Worm (Caenorhabditis elegans) whole organism, early embryonic: Measurements from ENCODE around the gene srj-26.
"Not testable (repeated sequence)": the region's sequence is repeated elsewhere in the genome, so short reads cannot be mapped to it uniquely, and the experiment has no call there.

ENCODE experiments used
- B0310.2 ChIP-seq: sonication (generic microtip); optimal IDR thresholded peaks from 2 replicates; lab custom pipeline; 2016; ENCODE audit warnings: mild to moderate bottlenecking, missing genetic modification characterization, missing compliant biosample characterization
- F13C5.2 ChIP-seq: sonication (generic microtip); optimal IDR thresholded peaks from 2 replicates; lab custom pipeline; 2017; ENCODE audit warnings: mild to moderate bottlenecking, missing genetic modification characterization, inconsistent platforms, missing compliant biosample characterization
- aly-1 ChIP-seq: sonication (generic microtip); optimal IDR thresholded peaks from 2 replicates; lab custom pipeline; 2016; ENCODE audit warnings: missing genetic modification characterization, missing compliant biosample characterization
- ama-1 ChIP-seq: fragments of 150-350 bp; optimal IDR thresholded peaks from 2 replicates; lab custom pipeline; 2014
- ceh-13 ChIP-seq: fragments of 200-800 bp; sonication (Bioruptor generic); optimal IDR thresholded peaks from 2 replicates; lab custom pipeline; 2018; ENCODE audit warnings: mild to moderate bottlenecking, missing genetic modification characterization, missing compliant biosample characterization
- ceh-36 ChIP-seq: sonication (generic microtip); optimal IDR thresholded peaks from 2 replicates; lab custom pipeline; 2016; ENCODE audit warnings: missing genetic modification characterization, inconsistent platforms, missing compliant biosample characterization
- ets-7 ChIP-seq: sonication (generic microtip); optimal IDR thresholded peaks from 2 replicates; lab custom pipeline; 2016; ENCODE audit warnings: missing genotype, missing genetic modification characterization, missing compliant biosample characterization
- flt-1 ChIP-seq: fragments of 200-800 bp; sonication (Bioruptor generic); IDR thresholded peaks from 2 replicates; pipeline ENCODE4 v1.3.6; 2022; ENCODE audit warnings: missing genetic modification characterization, missing compliant biosample characterization
- hmbx-1 ChIP-seq: sonication (generic microtip); optimal IDR thresholded peaks from 2 replicates; lab custom pipeline; 2016; ENCODE audit warnings: mild to moderate bottlenecking, missing genetic modification characterization, missing compliant biosample characterization
- hmg-4 ChIP-seq: fragments of 200-800 bp; sonication (Bioruptor generic); optimal IDR thresholded peaks from 2 replicates; lab custom pipeline; 2018; ENCODE audit warnings: mild to moderate bottlenecking, missing genetic modification characterization, missing compliant biosample characterization
- hnd-1 ChIP-seq: sonication (generic microtip); optimal IDR thresholded peaks from 2 replicates; lab custom pipeline; 2016; ENCODE audit warnings: missing genetic modification characterization, missing compliant biosample characterization
- pes-1 ChIP-seq: fragments of 200-800 bp; sonication (Bioruptor generic); IDR thresholded peaks from 2 replicates; pipeline ENCODE4 v1.3.6; 2022; ENCODE audit warnings: missing genetic modification reagents, missing genetic modification characterization, missing compliant biosample characterization
- scrt-1 ChIP-seq: fragments of 200-800 bp; sonication (Bioruptor generic); IDR thresholded peaks from 2 replicates; pipeline ENCODE4 v1.3.6; 2022; ENCODE audit warnings: missing genetic modification characterization, missing compliant biosample characterization
- sea-1 ChIP-seq: fragments of 200-800 bp; sonication (Bioruptor generic); conservative IDR thresholded peaks from 2 replicates; pipeline ENCODE4 v1.3.6; 2022; ENCODE audit warnings: missing genetic modification characterization, missing compliant biosample characterization
- tbx-11 ChIP-seq: fragments of 200-800 bp; sonication (Bioruptor generic); IDR thresholded peaks from 2 replicates; pipeline ENCODE4 v1.3.6; 2022; ENCODE audit warnings: missing genetic modification characterization, missing compliant biosample characterization
- tbx-37 ChIP-seq: fragments of 200-800 bp; sonication (Bioruptor generic); conservative IDR thresholded peaks from 2 replicates; pipeline ENCODE4 v1.3.6; 2022; ENCODE audit warnings: missing genetic modification reagents, missing genetic modification characterization, missing compliant biosample characterization
- tra-4 ChIP-seq: sonication (generic microtip); optimal IDR thresholded peaks from 2 replicates; lab custom pipeline; 2017; ENCODE audit warnings: missing genetic modification characterization, missing compliant biosample characterization

srj-26 gene

DNA sequence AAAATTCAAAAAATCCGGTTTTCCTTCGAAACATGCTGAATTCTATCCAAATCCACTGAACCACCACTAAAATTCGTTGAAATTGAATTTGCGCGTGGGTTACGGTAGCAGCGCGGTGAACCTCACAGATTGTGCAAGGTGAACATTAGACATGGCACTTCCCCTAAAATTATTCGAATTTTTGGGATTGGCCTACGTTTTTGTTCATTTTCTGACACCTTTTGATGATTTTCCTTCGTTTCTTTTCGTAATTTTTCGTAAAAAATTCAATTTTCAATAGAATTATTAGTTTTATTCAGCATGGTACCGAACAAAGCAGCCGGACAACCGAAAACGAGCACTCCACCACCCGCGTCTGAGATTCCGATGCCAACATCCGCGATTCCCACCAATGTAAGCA is 17.2 kb downstream of the srj-26 start, which contains the start of gene ZK262.8:
Gene ZK262.8 (plus strand): TSS at position 301 of the 400 bp plus-strand sequence.
- TF ChIP-seq pes-1 (no peak), hnd-1 (tag; lab: Kevin White, UChicago) (no peak), aly-1 (tag; lab: Kevin White, UChicago) (no peak), ets-7 (no peak), ama-1 (lab: Kevin White, UChicago) (no peak), hmbx-1 (tag; lab: Kevin White, UChicago) (no peak), flt-1 (GFP tag; lab: Robert Waterston, UW) (no peak), scrt-1 (no peak), tra-4 (tag; lab: Kevin White, UChicago) (no peak), sea-1 (no peak), hmg-4 (GFP tag; lab: Kevin White, UChicago) (no peak), B0310.2 (tag; lab: Kevin White, UChicago) (no peak), ceh-13 (GFP tag; lab: Kevin White, UChicago) (no peak), tbx-37 (GFP tag; lab: Robert Waterston, UW) (no peak)

DNA sequence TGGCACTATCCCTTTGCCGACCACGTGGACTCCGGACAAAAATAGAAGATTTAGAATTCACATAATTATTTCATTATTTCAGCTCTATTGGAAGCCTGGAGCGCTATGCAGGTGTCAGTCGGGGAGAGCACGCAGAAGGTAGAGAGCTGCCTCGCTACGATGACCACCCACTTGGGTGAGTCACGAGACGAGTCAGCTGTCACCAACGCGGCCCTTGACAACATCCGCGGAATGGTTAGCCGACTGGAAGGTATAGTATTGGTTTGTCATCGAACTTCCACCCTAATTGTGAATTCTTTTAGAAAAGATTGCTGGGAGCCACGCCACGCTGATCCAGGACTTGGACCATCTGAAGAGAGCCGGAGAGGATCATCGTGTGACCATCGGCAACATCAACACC is 18.6 kb downstream of the srj-26 start, which contains the start of gene ZK262.9:
Gene ZK262.9 (plus strand): TSS at position 301 of the 400 bp plus-strand sequence.
- TF ChIP-seq sea-1; F13C5.2 (tag; lab: Kevin White, UChicago); B0310.2 (tag; lab: Kevin White, UChicago): not testable (repeated sequence)

DNA sequence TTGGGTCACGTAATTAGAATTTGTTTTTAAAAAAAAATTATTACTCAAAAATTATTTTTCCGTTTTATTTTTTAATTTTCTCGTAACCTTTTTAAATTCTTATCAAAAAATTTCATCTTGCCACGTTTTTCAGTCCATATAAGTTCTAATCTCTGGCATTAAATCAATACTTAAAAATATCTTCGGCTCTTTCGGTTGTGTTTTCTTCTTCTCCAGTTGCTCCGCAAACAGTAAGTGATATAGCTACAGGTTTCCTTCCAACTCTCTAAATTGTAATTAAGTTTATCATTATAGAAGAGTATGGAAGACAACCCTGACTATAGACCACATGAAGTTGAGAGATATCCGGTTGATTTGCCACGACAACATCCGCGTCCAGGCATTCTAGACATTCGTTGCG is 23.2 kb downstream of the srj-26 start, which contains the start of gene ZK228.1:
Gene ZK228.1 (plus strand): TSS at position 301 of the 400 bp plus-strand sequence.
- TF ChIP-seq sea-1: no peak
- TF ChIP-seq aly-1 (tag; lab: Kevin White, UChicago): no peak
- TF ChIP-seq hnd-1 (tag; lab: Kevin White, UChicago): no peak
- no peak for TF ChIP-seq ceh-36 (tag; lab: Kevin White, UChicago)
- no peak for TF ChIP-seq hmg-4 (GFP tag; lab: Kevin White, UChicago)
- TF ChIP-seq tbx-11 (GFP tag; lab: Robert Waterston, UW): no peak

DNA sequence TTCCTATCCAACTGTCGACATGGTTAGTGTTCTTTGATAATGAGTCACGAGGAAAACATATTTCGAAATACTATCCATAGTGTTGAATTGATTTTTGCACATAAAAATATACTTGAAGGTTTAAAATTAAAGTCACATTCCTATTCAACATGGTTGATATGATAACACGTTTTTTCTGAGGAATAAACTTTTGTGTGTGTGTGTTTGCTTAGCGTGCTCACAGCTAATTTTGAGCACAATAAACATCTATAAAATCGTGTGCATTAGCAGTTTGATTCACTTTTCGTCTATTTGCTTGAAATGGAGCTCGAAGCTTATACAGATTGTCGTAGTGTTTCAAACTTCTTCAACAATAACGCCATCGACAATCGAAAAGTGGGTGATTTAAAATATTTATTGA is 35.7 kb downstream of the srj-26 start, which contains the start of gene ZK228.10:
Gene ZK228.10 (plus strand): TSS at position 301 of the 400 bp plus-strand sequence.
- no peak for TF ChIP-seq pes-1
- TF ChIP-seq flt-1 (GFP tag; lab: Robert Waterston, UW): no peak
- no peak for TF ChIP-seq F13C5.2 (tag; lab: Kevin White, UChicago)
- TF ChIP-seq hnd-1 (tag; lab: Kevin White, UChicago): no peak
- TF ChIP-seq ceh-13 (GFP tag; lab: Kevin White, UChicago): no peak
- TF ChIP-seq scrt-1: no peak
- TF ChIP-seq tbx-37 (GFP tag; lab: Robert Waterston, UW): no peak
- TF ChIP-seq ceh-36 (tag; lab: Kevin White, UChicago): no peak
- TF ChIP-seq tra-4 (tag; lab: Kevin White, UChicago): no peak
- no peak for TF ChIP-seq tbx-11 (GFP tag; lab: Robert Waterston, UW)
- TF ChIP-seq sea-1: no peak
- TF ChIP-seq ets-7: no peak
- no peak for TF ChIP-seq aly-1 (tag; lab: Kevin White, UChicago)
- TF ChIP-seq hmbx-1 (tag; lab: Kevin White, UChicago): no peak
- TF ChIP-seq ama-1 (lab: Kevin White, UChicago): no peak
- TF ChIP-seq B0310.2 (tag; lab: Kevin White, UChicago): no peak

DNA sequence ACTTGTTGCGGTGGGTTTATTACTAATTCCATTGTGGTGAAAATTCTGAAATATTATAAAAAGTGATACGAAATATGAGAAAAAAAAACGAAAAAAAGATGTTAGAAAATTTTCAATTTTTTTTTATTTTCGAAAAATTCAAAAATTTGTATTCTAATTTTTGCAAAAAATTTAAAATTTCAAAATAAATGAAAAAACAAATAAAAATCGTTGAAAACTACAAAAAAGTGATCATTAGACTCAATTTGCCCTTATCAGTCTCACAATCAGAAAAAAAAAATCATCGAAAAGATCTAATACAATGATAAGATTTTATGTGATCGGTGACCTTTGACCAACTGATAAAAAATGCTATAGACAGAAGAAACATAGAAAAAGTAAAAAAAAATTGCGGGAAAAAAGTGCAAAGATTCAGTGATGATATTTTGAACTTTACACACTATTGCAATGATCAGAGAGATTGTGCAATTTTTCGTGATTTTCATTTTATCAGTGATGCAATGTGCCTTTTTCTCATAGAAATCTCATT is 40.4 kb downstream of the srj-26 start, which contains the start of gene ZK228.3:
Gene ZK228.3 (minus strand): TSS at position 51 of the 529 bp plus-strand sequence.
- TF ChIP-seq ceh-13 (GFP tag; lab: Kevin White, UChicago): no peak

DNA sequence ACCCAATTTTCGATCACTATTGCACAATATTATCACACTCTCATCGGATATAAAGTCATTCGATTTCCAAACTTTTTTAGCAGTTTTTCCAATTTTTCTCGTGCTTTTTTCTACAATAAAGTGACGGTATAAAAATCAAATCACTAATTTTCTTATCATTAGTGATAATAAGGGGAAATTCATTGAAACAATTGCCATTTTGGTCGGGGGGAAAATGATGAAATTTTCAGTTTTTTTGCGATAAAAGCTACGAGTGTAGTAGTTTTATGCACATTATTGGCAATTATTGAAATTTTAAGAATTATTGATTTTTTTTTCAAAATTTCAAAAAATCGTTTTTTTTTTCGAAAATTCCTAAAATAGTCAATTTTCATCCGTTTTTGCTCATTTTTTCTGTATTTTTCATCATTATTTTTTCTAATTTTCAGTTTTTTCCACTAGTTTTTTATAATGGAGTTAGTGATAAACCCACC is 41.5 kb downstream of the srj-26 start, which contains the start of gene ZK228.4:
Gene ZK228.4 (plus strand): TSS at position 423 of the 473 bp plus-strand sequence.
- TF ChIP-seq scrt-1 (no peak), ets-7 (no peak), hmg-4 (GFP tag; lab: Kevin White, UChicago) (no peak), aly-1 (tag; lab: Kevin White, UChicago) (no peak), hnd-1 (tag; lab: Kevin White, UChicago) (no peak), tbx-11 (GFP tag; lab: Robert Waterston, UW) (no peak), ceh-36 (tag; lab: Kevin White, UChicago) (no peak), F13C5.2 (tag; lab: Kevin White, UChicago) (no peak)

DNA sequence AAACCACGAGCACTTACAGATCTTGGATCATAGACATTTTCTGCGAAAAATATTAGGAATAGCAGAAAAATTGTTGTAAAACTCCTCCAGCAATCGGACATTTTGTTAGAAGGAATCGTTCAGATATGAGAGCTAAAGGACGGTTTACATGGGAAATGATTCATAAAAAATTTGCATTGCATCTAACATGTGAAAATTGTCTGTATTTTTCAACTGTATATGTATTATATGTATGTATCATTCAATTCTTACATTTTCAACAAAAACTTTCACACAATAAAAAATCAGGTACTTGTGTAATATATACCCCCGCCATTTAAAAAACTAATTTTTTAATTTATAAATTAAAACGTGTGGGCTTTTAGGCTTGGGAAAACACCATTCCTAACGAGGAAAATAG is 47.2 kb downstream of the srj-26 start, which contains the start of gene ZK228.13:
Gene ZK228.13 (minus strand): TSS at position 101 of the 400 bp plus-strand sequence.
- TF ChIP-seq hmbx-1 (tag; lab: Kevin White, UChicago) (no peak), ceh-13 (GFP tag; lab: Kevin White, UChicago) (no peak), tbx-37 (GFP tag; lab: Robert Waterston, UW) (no peak), B0310.2 (tag; lab: Kevin White, UChicago) (no peak), ama-1 (lab: Kevin White, UChicago) (no peak), F13C5.2 (tag; lab: Kevin White, UChicago) (no peak), ceh-36 (tag; lab: Kevin White, UChicago) (no peak), hnd-1 (tag; lab: Kevin White, UChicago) (no peak), tra-4 (tag; lab: Kevin White, UChicago) (no peak), scrt-1 (no peak), aly-1 (tag; lab: Kevin White, UChicago) (no peak), tbx-11 (GFP tag; lab: Robert Waterston, UW) (no peak), sea-1 (no peak), pes-1 (no peak), flt-1 (GFP tag; lab: Robert Waterston, UW) (no peak)
